Worm (Caenorhabditis elegans) whole organism, young adult: ENCODE data around the gene rom-3.
A peak's percentile ranks its signal among the peaks of the same experiment; 100 is the strongest.

ENCODE experiments used
- B0035.1 ChIP-seq: sonication (generic microtip); optimal IDR thresholded peaks from 2 replicates; lab custom pipeline; 2016; ENCODE audit warnings: missing genetic modification characterization, mild to moderate bottlenecking, missing compliant biosample characterization, missing genotype, missing genetic modification reagents
- C06A6.2 ChIP-seq: fragments of 200-800 bp; sonication (Bioruptor generic); conservative IDR thresholded peaks from 2 replicates; pipeline ENCODE4 v1.3.6; 2022; ENCODE audit warnings: missing genetic modification characterization, missing compliant biosample characterization
- F22D6.2 ChIP-seq: sonication (generic microtip); optimal IDR thresholded peaks from 2 replicates; lab custom pipeline; 2016; ENCODE audit warnings: mild to moderate bottlenecking, missing genetic modification characterization, missing compliant biosample characterization
- F33H1.4 ChIP-seq: fragments of 200-800 bp; sonication (Bioruptor generic); IDR thresholded peaks from 2 replicates; pipeline ENCODE4 v1.3.6; 2022; ENCODE audit warnings: missing genetic modification reagents, missing genetic modification characterization, missing compliant biosample characterization
- F39B2.1 ChIP-seq: fragments of 200-800 bp; sonication (Bioruptor generic); IDR thresholded peaks from 2 replicates; pipeline ENCODE4 v1.3.6; 2022; ENCODE audit warnings: missing genetic modification reagents, missing genetic modification characterization, missing compliant biosample characterization
- F49E8.2 ChIP-seq: sonication (generic microtip); optimal IDR thresholded peaks from 3 replicates; lab custom pipeline; 2017; ENCODE audit warnings: missing genetic modification characterization, mild to moderate bottlenecking, missing compliant biosample characterization, antibody characterized with exemption, moderate library complexity; ENCODE audit not compliant: insufficient read depth
- F52B5.7 ChIP-seq: sonication (generic microtip); optimal IDR thresholded peaks from 2 replicates; lab custom pipeline; 2016; ENCODE audit warnings: mild to moderate bottlenecking, missing genetic modification characterization, missing compliant biosample characterization
- T07F8.4 ChIP-seq: sonication (generic microtip); optimal IDR thresholded peaks from 2 replicates; lab custom pipeline; 2016; ENCODE audit warnings: mild to moderate bottlenecking, missing genetic modification characterization, moderate library complexity, missing compliant biosample characterization
- Y53F4B.3 ChIP-seq: fragments of 200-800 bp; sonication (Bioruptor generic); IDR thresholded peaks from 2 replicates; pipeline ENCODE4 v1.3.6; 2022; ENCODE audit warnings: missing genetic modification reagents, missing genetic modification characterization, missing compliant biosample characterization
- Y79H2A.3 ChIP-seq: fragments of 200-800 bp; sonication (Bioruptor generic); conservative IDR thresholded peaks from 2 replicates; pipeline ENCODE4 v1.3.6; 2022; ENCODE audit warnings: missing genetic modification reagents, missing genetic modification characterization, missing compliant biosample characterization
- Y95B8A.8 ChIP-seq: fragments of 200-800 bp; sonication (Bioruptor generic); IDR thresholded peaks from 2 replicates; pipeline ENCODE4 v1.3.6; 2022; ENCODE audit warnings: missing genetic modification reagents, missing genetic modification characterization, missing compliant biosample characterization
- akir-1 ChIP-seq: fragments of 200-800 bp; sonication (Bioruptor generic); optimal IDR thresholded peaks from 2 replicates; lab custom pipeline; 2018; ENCODE audit warnings: mild to moderate bottlenecking, missing genetic modification characterization, moderate library complexity, missing compliant biosample characterization
- ama-1 ChIP-seq, 3 experiments: fragments of 150-350 bp in 1 of 3; sonication (generic microtip) in 2 of 3; optimal IDR thresholded peaks; 2 replicates each; lab custom pipeline; 2014 to 2018; ENCODE audit warnings: missing biosample characterization in 2 of 3, missing genetic modification characterization in 2 of 3, missing genetic modification reagents in 2 of 3
- attf-6 ChIP-seq: fragments of 200-800 bp; sonication (Bioruptor generic); IDR thresholded peaks from 2 replicates; pipeline ENCODE4 v1.3.6; 2022; ENCODE audit warnings: missing genetic modification reagents, missing genetic modification characterization, missing compliant biosample characterization
- bed-2 ChIP-seq: fragments of 200-800 bp; sonication (Bioruptor generic); IDR thresholded peaks from 2 replicates; pipeline ENCODE4 v1.3.6; 2022; ENCODE audit warnings: missing genetic modification reagents, missing genetic modification characterization, missing compliant biosample characterization
- ceh-27 ChIP-seq: fragments of 200-800 bp; sonication (Bioruptor generic); optimal IDR thresholded peaks from 2 replicates; lab custom pipeline; 2018; ENCODE audit warnings: mild to moderate bottlenecking, missing genetic modification characterization, moderate library complexity, missing compliant biosample characterization
- ceh-79 ChIP-seq: sonication (generic microtip); optimal IDR thresholded peaks from 2 replicates; lab custom pipeline; 2017; ENCODE audit warnings: mild to moderate bottlenecking, missing genetic modification characterization, missing compliant biosample characterization
- die-1 ChIP-seq: sonication (generic microtip); optimal IDR thresholded peaks from 2 replicates; lab custom pipeline; 2016; ENCODE audit warnings: missing genotype, mild to moderate bottlenecking, missing genetic modification characterization, missing compliant biosample characterization
- dox-1 ChIP-seq: fragments of 200-800 bp; sonication (Bioruptor generic); IDR thresholded peaks from 2 replicates; pipeline ENCODE4 v1.3.6; 2022; ENCODE audit warnings: missing genetic modification reagents, missing genetic modification characterization, missing compliant biosample characterization
- efl-1 ChIP-seq: fragments of 150-350 bp; optimal IDR thresholded peaks from 2 replicates; lab custom pipeline; 2014; ENCODE audit warnings: missing biosample characterization, missing genetic modification reagents, missing genetic modification characterization
- egl-18 ChIP-seq: fragments of 200-800 bp; sonication (Bioruptor generic); IDR thresholded peaks from 2 replicates; pipeline ENCODE4 v1.3.6; 2022; ENCODE audit warnings: missing genetic modification reagents, missing genetic modification characterization, missing compliant biosample characterization
- ekl-4 ChIP-seq: fragments of 200-800 bp; sonication (Bioruptor generic); IDR thresholded peaks from 2 replicates; pipeline ENCODE4 v1.3.6; 2022; ENCODE audit warnings: missing genetic modification reagents, missing genetic modification characterization, missing compliant biosample characterization
- lag-1 ChIP-seq: fragments of 200-800 bp; sonication (Bioruptor generic); IDR thresholded peaks from 2 replicates; pipeline ENCODE4 v1.3.6; 2022; ENCODE audit warnings: missing genetic modification reagents, missing genetic modification characterization, missing compliant biosample characterization
- lsy-27 ChIP-seq: sonication (generic microtip); optimal IDR thresholded peaks from 2 replicates; lab custom pipeline; 2017; ENCODE audit warnings: missing genetic modification characterization, mild to moderate bottlenecking, missing compliant biosample characterization, antibody characterized with exemption, missing genotype, borderline replicate concordance; ENCODE audit not compliant: insufficient read depth
- madf-3 ChIP-seq: fragments of 200-800 bp; sonication (Bioruptor generic); IDR thresholded peaks from 2 replicates; pipeline ENCODE4 v1.3.6; 2022; ENCODE audit warnings: missing genetic modification reagents, missing genetic modification characterization, missing compliant biosample characterization
- madf-6 ChIP-seq: fragments of 200-800 bp; sonication (Bioruptor generic); IDR thresholded peaks from 2 replicates; pipeline ENCODE4 v1.3.6; 2022; ENCODE audit warnings: missing genetic modification reagents, missing genetic modification characterization, missing compliant biosample characterization
- mcd-1 ChIP-seq: fragments of 200-800 bp; sonication (Bioruptor generic); IDR thresholded peaks from 2 replicates; pipeline ENCODE4 v1.3.6; 2022; ENCODE audit warnings: missing genetic modification reagents, missing genetic modification characterization, missing compliant biosample characterization
- mes-4 ChIP-seq: sonication (generic microtip); optimal IDR thresholded peaks from 2 replicates; lab custom pipeline; 2016; ENCODE audit warnings: missing genotype, missing genetic modification characterization, missing compliant biosample characterization
- nfya-1 ChIP-seq: sonication (generic microtip); optimal IDR thresholded peaks from 2 replicates; lab custom pipeline; 2017; ENCODE audit warnings: antibody characterized with exemption, missing compliant biosample characterization, missing genetic modification characterization, borderline replicate concordance; ENCODE audit not compliant: insufficient read depth
- nhr-120 ChIP-seq: fragments of 200-800 bp; sonication (Bioruptor generic); IDR thresholded peaks from 2 replicates; pipeline ENCODE4 v1.3.6; 2022; ENCODE audit warnings: missing genetic modification characterization, missing compliant biosample characterization
- nhr-179 ChIP-seq: sonication (generic microtip); optimal IDR thresholded peaks from 2 replicates; lab custom pipeline; 2016; ENCODE audit warnings: mild to moderate bottlenecking, missing genetic modification characterization, missing compliant biosample characterization
- nhr-27 ChIP-seq: fragments of 200-800 bp; sonication (Bioruptor generic); optimal IDR thresholded peaks from 2 replicates; lab custom pipeline; 2018; ENCODE audit warnings: mild to moderate bottlenecking, missing genetic modification characterization, moderate library complexity, missing compliant biosample characterization
- nhr-80 ChIP-seq: sonication (generic microtip); optimal IDR thresholded peaks from 2 replicates; lab custom pipeline; 2016; ENCODE audit warnings: missing genetic modification characterization, missing compliant biosample characterization
- nhr-90 ChIP-seq: sonication (generic microtip); optimal IDR thresholded peaks from 2 replicates; lab custom pipeline; 2016; ENCODE audit warnings: missing genotype, mild to moderate bottlenecking, missing genetic modification characterization, missing compliant biosample characterization
- pbrm-1 ChIP-seq: fragments of 200-800 bp; sonication (Bioruptor generic); IDR thresholded peaks from 2 replicates; pipeline ENCODE4 v1.3.6; 2022; ENCODE audit warnings: missing genetic modification reagents, missing genetic modification characterization, missing compliant biosample characterization
- rpc-1 ChIP-seq, 2 experiments: fragments of 150-350 bp in 1 of 2; sonication (generic microtip) in 1 of 2; optimal IDR thresholded peaks; 2 replicates each; lab custom pipeline; 2014 to 2018; ENCODE audit warnings: missing biosample characterization in 1 of 2, missing genetic modification characterization in 1 of 2, missing genetic modification reagents in 1 of 2, missing genotype in 1 of 2
- sdz-38 ChIP-seq: sonication (generic microtip); optimal IDR thresholded peaks from 2 replicates; lab custom pipeline; 2016; ENCODE audit warnings: missing genotype, missing genetic modification characterization, missing compliant biosample characterization
- snpc-1.1 ChIP-seq: sonication (generic microtip); optimal IDR thresholded peaks from 2 replicates; lab custom pipeline; 2017; ENCODE audit warnings: missing genetic modification characterization, mild to moderate bottlenecking, missing compliant biosample characterization, antibody characterized with exemption, moderate library complexity, missing genotype, missing genetic modification reagents; ENCODE audit not compliant: insufficient read depth
- snpc-3.4 ChIP-seq: sonication (generic microtip); optimal IDR thresholded peaks from 2 replicates; lab custom pipeline; 2017; ENCODE audit warnings: missing genetic modification characterization, mild to moderate bottlenecking, missing compliant biosample characterization, antibody characterized with exemption, moderate library complexity, missing genotype, missing genetic modification reagents
- somi-1 ChIP-seq: fragments of 200-800 bp; sonication (Bioruptor generic); optimal IDR thresholded peaks from 2 replicates; lab custom pipeline; 2018; ENCODE audit warnings: mild to moderate bottlenecking, missing genetic modification characterization, missing compliant biosample characterization
- tbp1 ChIP-seq: fragments of 200-800 bp; sonication (Bioruptor generic); optimal IDR thresholded peaks from 2 replicates; lab custom pipeline; 2018; ENCODE audit warnings: mild to moderate bottlenecking, missing genetic modification characterization, missing compliant biosample characterization
- unc-62 ChIP-seq: fragments of 150-350 bp; optimal IDR thresholded peaks from 2 replicates; lab custom pipeline; 2014; ENCODE audit warnings: missing biosample characterization, missing genetic modification reagents, missing genetic modification characterization
- xnd-1 ChIP-seq: sonication (generic microtip); optimal IDR thresholded peaks from 2 replicates; lab custom pipeline; 2016; ENCODE audit warnings: missing genotype, missing genetic modification reagents, missing genetic modification characterization, missing compliant biosample characterization
- zim-3 ChIP-seq: sonication (generic microtip); optimal IDR thresholded peaks from 2 replicates; lab custom pipeline; 2017; ENCODE audit warnings: mild to moderate bottlenecking, missing genetic modification characterization, moderate library complexity, missing compliant biosample characterization
- ztf-18 ChIP-seq: sonication (generic microtip); optimal IDR thresholded peaks from 2 replicates; lab custom pipeline; 2016; ENCODE audit warnings: missing genotype, mild to moderate bottlenecking, missing genetic modification characterization, missing compliant biosample characterization
- ztf-22 ChIP-seq: fragments of 200-800 bp; sonication (Bioruptor generic); optimal IDR thresholded peaks from 2 replicates; lab custom pipeline; 2018; ENCODE audit warnings: mild to moderate bottlenecking, missing genetic modification characterization, moderate library complexity, missing compliant biosample characterization
- ztf-25 ChIP-seq: fragments of 200-800 bp; sonication (Bioruptor generic); IDR thresholded peaks from 2 replicates; pipeline ENCODE4 v1.3.6; 2022; ENCODE audit warnings: missing genetic modification reagents, missing genetic modification characterization, missing compliant biosample characterization
- ztf-26 ChIP-seq: sonication (generic microtip); optimal IDR thresholded peaks from 2 replicates; lab custom pipeline; 2017; ENCODE audit warnings: missing genetic modification characterization, missing compliant biosample characterization

rom-3 gene

ce11 chrIV:16946746-16947145, 23.5 kb downstream of the rom-3 start, which contains the start of the genes Y116A8C.9 and arf-6 (continued):
- no peak for TF ChIP-seq egl-18
- TF ChIP-seq F49E8.2 = peak; percentile 76
- TF ChIP-seq somi-1 (GFP tag; lab: Kevin White, UChicago) = no peak
- TF ChIP-seq ceh-27 = peak; percentile 56
- TF ChIP-seq ztf-26 = no peak
- TF ChIP-seq B0035.1 (tag; lab: Kevin White, UChicago) = no peak
- TF ChIP-seq snpc-3.4 (tag; lab: Kevin White, UChicago) = peak; percentile 69
- no peak for TF ChIP-seq nhr-120 (GFP tag; lab: Robert Waterston, UW)
- TF ChIP-seq lag-1 = no peak
- TF ChIP-seq F39B2.1 (GFP tag; lab: Robert Waterston, UW) = no peak
- no peak for TF ChIP-seq ztf-22 (GFP tag; lab: Kevin White, UChicago)
- TF ChIP-seq Y53F4B.3 (GFP tag; lab: Robert Waterston, UW) = no peak
- no peak for TF ChIP-seq zim-3 (tag; lab: Kevin White, UChicago)
- TF ChIP-seq F33H1.4 (GFP tag; lab: Robert Waterston, UW) = no peak
- no peak for TF ChIP-seq ztf-18 (tag; lab: Kevin White, UChicago)
- TF ChIP-seq ztf-25 (GFP tag; lab: Robert Waterston, UW) = no peak
- no peak for TF ChIP-seq ceh-79 (tag; lab: Kevin White, UChicago)
- TF ChIP-seq nhr-90 (tag; lab: Kevin White, UChicago) = no peak
- TF ChIP-seq T07F8.4 = no peak
- TF ChIP-seq Y95B8A.8 = no peak
- no peak for TF ChIP-seq F22D6.2
- no peak for TF ChIP-seq ama-1 (optimal IDR thresholded peaks at IDR 0.05; lab: Kevin White, UChicago)
- TF ChIP-seq ama-1 (GFP tag; optimal IDR thresholded peaks at IDR 0.05; lab: Kevin White, UChicago) = peak in 1 of 2 experiments; percentile 36
- TF ChIP-seq mcd-1 (GFP tag; lab: Robert Waterston, UW) = peak; percentile 53; the same call in 1 of the 2 replicates
- TF ChIP-seq mes-4 = no peak
- 0 out of 2 replicates have a peak, but pooled peaks have one; percentile 55 for TF ChIP-seq madf-3 (GFP tag; lab: Robert Waterston, UW)
- TF ChIP-seq lsy-27 = no peak
- TF ChIP-seq efl-1 = no peak
- TF ChIP-seq nfya-1 = no peak
- TF ChIP-seq sdz-38 (tag; lab: Kevin White, UChicago) = no peak
- no peak for TF ChIP-seq C06A6.2 (GFP tag; lab: Robert Waterston, UW)
- TF ChIP-seq madf-6 (GFP tag; lab: Robert Waterston, UW) = peak; percentile 56; the same call in 1 of the 2 replicates
- peak; percentile 70 for TF ChIP-seq snpc-1.1
- TF ChIP-seq F52B5.7 (tag; lab: Kevin White, UChicago) = no peak
- no peak for TF ChIP-seq nhr-80 (tag; lab: Kevin White, UChicago)
- no peak for TF ChIP-seq bed-2 (GFP tag; lab: Robert Waterston, UW)
- peak; percentile 86 for TF ChIP-seq attf-6 (GFP tag; lab: Robert Waterston, UW)
- no peak for TF ChIP-seq nhr-27 (tag; lab: Kevin White, UChicago)
- 0 out of 2 replicates have a peak, but pooled peaks have one; percentile 33 for TF ChIP-seq ekl-4
- TF ChIP-seq pbrm-1 (GFP tag; lab: Robert Waterston, UW) = peak; percentile 62
- TF ChIP-seq xnd-1 = no peak
- TF ChIP-seq unc-62 = no peak
- TF ChIP-seq die-1 = no peak
- peak; percentile 55 for TF ChIP-seq tbp1 (GFP tag; lab: Kevin White, UChicago)
- no peak for TF ChIP-seq Y79H2A.3 (GFP tag; lab: Robert Waterston, UW)
- TF ChIP-seq akir-1 = no peak
- no peak for TF ChIP-seq nhr-179
- peak; percentile 42 for TF ChIP-seq rpc-1 (optimal IDR thresholded peaks at IDR 0.05; lab: Kevin White, UChicago)
- TF ChIP-seq rpc-1 (tag; optimal IDR thresholded peaks at IDR 0.05; lab: Kevin White, UChicago) = no peak
- TF ChIP-seq dox-1 (GFP tag; lab: Robert Waterston, UW) = peak; percentile 71
